Worm (Caenorhabditis elegans) whole organism, mixed stage, embryonic: ENCODE results near the gene spp-6.
A peak's percentile ranks its signal among the peaks of the same experiment; 100 is the strongest.

Experiments
- M03D4.4 ChIP-seq: sonication (generic microtip); optimal IDR thresholded peaks from 2 replicates; lab custom pipeline; 2017; ENCODE audit warnings: mild to moderate bottlenecking, missing genetic modification characterization, missing compliant biosample characterization
- bed-3 ChIP-seq: fragments of 200-800 bp; sonication (Bioruptor generic); optimal IDR thresholded peaks from 3 replicates; lab custom pipeline; 2018; ENCODE audit warnings: mild to moderate bottlenecking, missing genetic modification characterization, moderate library complexity, missing compliant biosample characterization
- blmp-1 ChIP-seq: fragments of 150-350 bp; optimal IDR thresholded peaks from 2 replicates; lab custom pipeline; 2014; ENCODE audit warnings: missing biosample characterization, missing genetic modification characterization
- ceh-39 ChIP-seq: fragments of 150-350 bp; optimal IDR thresholded peaks from 2 replicates; lab custom pipeline; 2014; ENCODE audit warnings: missing biosample characterization, missing genetic modification characterization
- ceh-43 ChIP-seq: fragments of 200-800 bp; sonication (Bioruptor generic); optimal IDR thresholded peaks from 2 replicates; lab custom pipeline; 2018; ENCODE audit warnings: mild to moderate bottlenecking, missing genetic modification characterization, moderate library complexity, missing compliant biosample characterization
- ceh-83 ChIP-seq: fragments of 200-800 bp; sonication (Bioruptor generic); optimal IDR thresholded peaks from 2 replicates; lab custom pipeline; 2018; ENCODE audit warnings: mild to moderate bottlenecking, missing genetic modification characterization, missing compliant biosample characterization
- ces-1 ChIP-seq: fragments of 150-350 bp; optimal IDR thresholded peaks from 2 replicates; lab custom pipeline; 2014; ENCODE audit warnings: missing biosample characterization, missing genetic modification reagents, missing genetic modification characterization
- cnd-1 ChIP-seq: fragments of 200-800 bp; sonication (Bioruptor generic); optimal IDR thresholded peaks from 2 replicates; lab custom pipeline; 2018; ENCODE audit warnings: mild to moderate bottlenecking, missing genetic modification characterization, missing compliant biosample characterization
- drap-1 ChIP-seq: fragments of 200-800 bp; sonication (Bioruptor generic); optimal IDR thresholded peaks from 3 replicates; lab custom pipeline; 2018; ENCODE audit warnings: mild to moderate bottlenecking, missing genetic modification characterization, missing compliant biosample characterization
- elt-1 ChIP-seq: sonication (generic microtip); optimal IDR thresholded peaks from 2 replicates; lab custom pipeline; 2017; ENCODE audit warnings: missing genetic modification characterization, mild to moderate bottlenecking, missing compliant biosample characterization, antibody characterized with exemption, moderate library complexity, borderline replicate concordance; ENCODE audit not compliant: insufficient read depth
- elt-3 ChIP-seq: fragments of 150-350 bp; optimal IDR thresholded peaks from 2 replicates; lab custom pipeline; 2014; ENCODE audit warnings: missing biosample characterization, missing genetic modification characterization
- ham-2 ChIP-seq: fragments of 200-800 bp; sonication (Bioruptor generic); optimal IDR thresholded peaks from 2 replicates; lab custom pipeline; 2018; ENCODE audit warnings: mild to moderate bottlenecking, missing genetic modification characterization, missing compliant biosample characterization
- hlh-1 ChIP-seq: fragments of 150-350 bp; optimal IDR thresholded peaks from 2 replicates; lab custom pipeline; 2014; ENCODE audit warnings: missing biosample characterization, missing genetic modification reagents, missing genetic modification characterization
- lin-13 ChIP-seq: fragments of 150-350 bp; optimal IDR thresholded peaks from 2 replicates; lab custom pipeline; 2014; ENCODE audit warnings: missing biosample characterization, missing genetic modification characterization
- lin-32 ChIP-seq: fragments of 200-800 bp; sonication (Bioruptor generic); optimal IDR thresholded peaks from 2 replicates; lab custom pipeline; 2018; ENCODE audit warnings: mild to moderate bottlenecking, missing genetic modification characterization, missing compliant biosample characterization
- mab-5 ChIP-seq: fragments of 150-350 bp; optimal IDR thresholded peaks from 2 replicates; lab custom pipeline; 2014; ENCODE audit warnings: missing biosample characterization, missing genetic modification characterization
- mep-1 ChIP-seq: fragments of 150-350 bp; optimal IDR thresholded peaks from 2 replicates; lab custom pipeline; 2017; ENCODE audit warnings: missing biosample characterization, missing genetic modification reagents, missing genetic modification characterization, inconsistent platforms
- mls-2 ChIP-seq: sonication (generic microtip); optimal IDR thresholded peaks from 2 replicates; lab custom pipeline; 2016; ENCODE audit warnings: mild to moderate bottlenecking, missing genetic modification characterization, moderate library complexity, missing compliant biosample characterization
- nhr-12 ChIP-seq: fragments of 150-350 bp; optimal IDR thresholded peaks from 2 replicates; lab custom pipeline; 2014; ENCODE audit warnings: missing biosample characterization, missing genetic modification characterization
- nhr-2 ChIP-seq: fragments of 150-350 bp; optimal IDR thresholded peaks from 2 replicates; lab custom pipeline; 2014; ENCODE audit warnings: missing biosample characterization, missing genetic modification characterization
- nhr-237 ChIP-seq: fragments of 150-350 bp; optimal IDR thresholded peaks from 2 replicates; lab custom pipeline; 2014; ENCODE audit warnings: missing biosample characterization, missing genetic modification characterization
- nhr-28 ChIP-seq: fragments of 150-350 bp; optimal IDR thresholded peaks from 2 replicates; lab custom pipeline; 2014; ENCODE audit warnings: missing biosample characterization, missing genetic modification characterization
- pha-4 ChIP-seq: fragments of 150-350 bp; optimal IDR thresholded peaks from 2 replicates; lab custom pipeline; 2018; ENCODE audit warnings: missing biosample characterization, missing genetic modification reagents, missing genetic modification characterization
- sem-2 ChIP-seq: fragments of 200-800 bp; sonication (Bioruptor generic); optimal IDR thresholded peaks from 2 replicates; lab custom pipeline; 2018; ENCODE audit warnings: mild to moderate bottlenecking, missing genetic modification characterization, missing compliant biosample characterization
- snpc-4 ChIP-seq: fragments of 150-350 bp; optimal IDR thresholded peaks from 2 replicates; lab custom pipeline; 2014; ENCODE audit warnings: missing biosample characterization, missing genetic modification characterization
- sptf-1 ChIP-seq: sonication (generic microtip); optimal IDR thresholded peaks from 2 replicates; lab custom pipeline; 2017; ENCODE audit warnings: mild to moderate bottlenecking, missing genetic modification characterization, moderate library complexity, missing compliant biosample characterization
- unc-120 ChIP-seq: sonication (generic microtip); optimal IDR thresholded peaks from 2 replicates; lab custom pipeline; 2017; ENCODE audit warnings: missing genetic modification characterization, missing compliant biosample characterization; ENCODE audit not compliant: poor library complexity, severe bottlenecking
- unc-39 ChIP-seq: fragments of 150-350 bp; optimal IDR thresholded peaks from 2 replicates; lab custom pipeline; 2014; ENCODE audit warnings: missing biosample characterization, missing genetic modification characterization
- unc-62 ChIP-seq: fragments of 150-350 bp; optimal IDR thresholded peaks from 2 replicates; lab custom pipeline; 2014; ENCODE audit warnings: missing biosample characterization, missing genetic modification reagents, missing genetic modification characterization
- zip-8 ChIP-seq: fragments of 150-350 bp; optimal IDR thresholded peaks from 2 replicates; lab custom pipeline; 2014; ENCODE audit warnings: missing biosample characterization, missing genetic modification characterization
- ztf-11 ChIP-seq: fragments of 150-350 bp; optimal IDR thresholded peaks from 2 replicates; lab custom pipeline; 2014; ENCODE audit warnings: missing biosample characterization, missing genetic modification characterization

Gene spp-6

ce11 chrX:7279671-7280389 lies 37.3 kb upstream of the spp-6 start, which contains the start of gene unc-10:
Gene unc-10 (minus strand): TSS chrX:7280322.
- TF ChIP-seq nhr-28 (tag; lab: Kevin White, UChicago) (no peak), ham-2 (GFP tag; lab: Kevin White, UChicago) (no peak), cnd-1 (tag; lab: Kevin White, UChicago) (no peak), M03D4.4 (tag; lab: Kevin White, UChicago) (peak; percentile 10), ceh-83 (GFP tag; lab: Kevin White, UChicago) (no peak), sptf-1 (tag; lab: Kevin White, UChicago) (no peak)

ce11 chrX:7281347-7281746 lies 35.8 kb upstream of the spp-6 start:
- TF ChIP-seq ztf-11 (tag; lab: Kevin White, UChicago) (no peak), mls-2 (peak; percentile 1), blmp-1 (tag; lab: Kevin White, UChicago) (no peak), ces-1 (GFP tag; lab: Kevin White, UChicago) (peak; percentile 98)
- TF ChIP-seq, all 35 proteins: peak for 2

ce11 chrX:7283136-7283535 lies 34.0 kb upstream of the spp-6 start:
- TF ChIP-seq hlh-1 (tag; lab: Kevin White, UChicago) = no peak
- TF ChIP-seq mls-2 = no peak
- TF ChIP-seq pha-4 (tag; lab: Kevin White, UChicago) = no peak
- TF ChIP-seq snpc-4 (tag; lab: Kevin White, UChicago) = no peak
- TF ChIP-seq M03D4.4 (tag; lab: Kevin White, UChicago) = no peak
- TF ChIP-seq zip-8 (tag; lab: Kevin White, UChicago) = no peak

- TF ChIP-seq sptf-1 (tag; lab: Kevin White, UChicago) (no peak), lin-32 (no peak), unc-39 (tag; lab: Kevin White, UChicago) (peak; percentile 60), ces-1 (GFP tag; lab: Kevin White, UChicago) (peak; percentile 69), snpc-4 (tag; lab: Kevin White, UChicago) (no peak), unc-120 (no peak), ztf-11 (tag; lab: Kevin White, UChicago) (no peak)
- TF ChIP-seq, all 35 proteins: peak for 2
Measured at ce11 chrX:7284724-7285184, 32.4 kb upstream of the spp-6 start.

ce11 chrX:7289565-7289964 lies 27.6 kb upstream of the spp-6 start:
- TF ChIP-seq nhr-12 (tag; lab: Kevin White, UChicago) (no peak), ham-2 (GFP tag; lab: Kevin White, UChicago) (no peak), nhr-237 (no peak), unc-120 (no peak), ces-1 (GFP tag; lab: Kevin White, UChicago) (peak; percentile 6), sptf-1 (tag; lab: Kevin White, UChicago) (no peak), sem-2 (GFP tag; lab: Kevin White, UChicago) (no peak), snpc-4 (tag; lab: Kevin White, UChicago) (no peak), drap-1 (no peak), nhr-2 (tag; lab: Kevin White, UChicago) (no peak), ceh-39 (tag; lab: Kevin White, UChicago) (peak; percentile 3), lin-13 (no peak), mab-5 (tag; lab: Kevin White, UChicago) (no peak), elt-3 (tag; lab: Kevin White, UChicago) (no peak), unc-39 (tag; lab: Kevin White, UChicago) (peak; percentile 4), M03D4.4 (tag; lab: Kevin White, UChicago) (no peak), lin-32 (no peak)

ce11 chrX:7290859-7291628 lies 26.1 kb upstream of the spp-6 start:
- TF ChIP-seq ham-2 (GFP tag; lab: Kevin White, UChicago) (no peak), mep-1 (tag; lab: Kevin White, UChicago) (no peak), ceh-43 (GFP tag; lab: Kevin White, UChicago) (no peak), nhr-28 (tag; lab: Kevin White, UChicago) (no peak), cnd-1 (tag; lab: Kevin White, UChicago) (no peak), mls-2 (no peak), elt-1 (tag; lab: Kevin White, UChicago) (no peak), unc-62 (GFP tag; lab: Kevin White, UChicago) (no peak), nhr-12 (tag; lab: Kevin White, UChicago) (no peak), bed-3 (GFP tag; lab: Kevin White, UChicago) (no peak), blmp-1 (tag; lab: Kevin White, UChicago) (no peak), M03D4.4 (tag; lab: Kevin White, UChicago) (no peak)
